Fruit fly (Drosophila melanogaster): Measurements from ENCODE around the gene CG42729.

CG42729 gene

DNA sequence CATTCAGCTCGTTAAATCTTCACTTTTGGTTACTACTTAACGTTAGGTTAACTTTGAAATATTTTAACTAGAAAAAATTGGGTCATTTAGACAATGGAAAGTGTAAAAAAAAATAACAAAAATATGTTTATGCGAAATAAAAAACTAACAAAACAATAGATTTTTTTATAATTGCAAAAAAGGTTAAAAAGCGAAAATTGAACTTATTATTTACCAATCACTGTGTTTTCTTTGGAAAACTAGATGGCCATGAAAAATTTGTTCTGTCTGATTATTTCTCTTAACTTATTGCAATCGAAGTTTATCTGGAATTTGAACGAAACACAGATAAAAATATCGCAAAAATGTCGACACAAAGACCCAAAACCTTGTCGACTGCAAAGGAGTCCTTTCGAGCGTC is 29.4 kb downstream of the CG42729 start, which contains the start of gene CG7276:
TSS of gene CG7276 (plus strand) at position 301 of the 400 bp plus-strand sequence.
- TF ChIP-seq CTCF (optimal IDR thresholded peaks at IDR 0.05) = no peak
- no peak for TF ChIP-seq CG8478 (optimal IDR thresholded peaks at IDR 0.05)

dm6 chr3L:15496274-15496673 is 31.0 kb downstream of the CG42729 start, which contains the start of gene CG13455:
Gene CG13455, plus strand, starts transcription at chr3L:15496574.
- TF ChIP-seq CG8478 (optimal IDR thresholded peaks at IDR 0.05) = no peak
- TF ChIP-seq CTCF (optimal IDR thresholded peaks at IDR 0.05) = no peak

DNA sequence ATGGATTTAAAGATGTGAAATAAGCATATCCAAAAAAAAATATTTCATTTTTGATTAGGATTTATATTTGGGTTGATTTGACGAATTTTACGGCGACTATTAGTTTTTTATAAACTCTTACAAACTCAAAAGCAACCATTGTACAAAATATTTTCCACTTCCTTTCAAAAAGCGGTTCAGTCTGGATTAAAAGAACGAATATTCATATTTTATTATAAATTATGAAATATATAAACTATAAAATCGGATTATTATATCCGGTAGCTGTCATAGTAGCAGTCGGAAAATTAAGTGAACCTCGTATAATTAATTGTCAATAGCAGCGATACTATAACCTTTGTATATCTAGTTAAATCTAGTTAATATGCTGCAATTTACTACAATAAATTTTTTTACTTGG is 31.9 kb downstream of the CG42729 start, which contains the start of gene CG12355:
TSS of gene CG12355 (minus strand) at position 101 of the 400 bp plus-strand sequence.
- TF ChIP-seq CG8478 (optimal IDR thresholded peaks at IDR 0.05) = no peak
- no peak for TF ChIP-seq CTCF (optimal IDR thresholded peaks at IDR 0.05)

- TF ChIP-seq CTCF (optimal IDR thresholded peaks at IDR 0.05) (peak; percentile 54 to 68), CG8478 (optimal IDR thresholded peaks at IDR 0.05) (no peak)
Observed at dm6 chr3L:15494599-15495271, 32.6 kb downstream of the CG42729 start.

DNA sequence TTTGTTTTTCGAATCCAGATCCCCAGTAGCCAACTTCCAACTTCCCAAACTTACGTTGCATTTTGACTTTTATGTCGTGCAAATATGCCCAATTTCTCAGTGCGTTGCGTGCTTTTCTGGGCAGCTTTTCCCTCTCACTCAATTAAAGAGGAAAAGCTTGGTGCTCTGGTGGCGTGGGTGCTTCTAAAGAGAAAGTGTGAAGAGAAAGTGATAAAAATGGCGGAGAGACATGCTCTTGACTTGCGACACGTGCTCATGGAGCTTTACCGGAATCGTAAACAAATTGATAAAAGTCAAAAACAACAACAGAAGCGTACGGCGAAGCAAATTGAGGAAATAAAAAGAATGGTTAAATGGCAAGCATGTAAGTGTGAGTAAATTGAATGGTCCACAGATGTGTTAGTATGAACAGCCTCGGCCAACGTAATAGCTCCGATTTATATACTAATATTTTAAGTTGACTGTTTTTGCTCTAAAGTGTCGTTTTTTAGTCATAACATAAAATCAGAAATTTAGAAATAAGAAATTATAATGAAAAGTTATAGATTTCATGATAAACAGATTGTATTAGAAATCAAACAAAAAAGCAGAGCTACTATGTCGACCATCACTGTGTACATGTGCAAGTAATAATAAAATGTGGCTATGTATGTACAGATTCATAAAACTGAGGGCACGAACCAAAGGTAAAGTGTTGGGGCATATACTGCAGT is 33.3 kb downstream of the CG42729 start:
- TF ChIP-seq CTCF (optimal IDR thresholded peaks at IDR 0.05) = no peak
- TF ChIP-seq CG8478 (optimal IDR thresholded peaks at IDR 0.05) = no peak

DNA sequence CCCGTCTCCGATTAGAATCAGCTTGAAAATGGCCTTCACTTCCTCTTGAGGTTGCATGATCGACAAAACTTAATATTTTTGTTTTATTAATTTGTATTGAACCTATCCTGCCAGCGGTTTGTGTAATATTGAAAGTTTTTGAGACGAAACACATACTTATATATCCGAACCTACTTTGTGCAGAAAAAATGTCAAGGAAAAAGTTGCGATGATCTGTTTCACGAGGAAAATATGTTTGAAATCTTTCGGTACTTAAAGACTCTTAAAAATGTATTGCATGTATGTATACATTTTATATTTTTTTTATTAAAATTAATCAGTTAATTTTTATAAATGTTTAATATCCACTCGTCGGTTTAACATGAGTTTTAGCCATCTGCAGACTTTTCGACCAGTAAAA is 42.0 kb downstream of the CG42729 start, which contains the start of gene Ran-like:
TSS of gene Ran-like (minus strand) at position 101 of the 400 bp plus-strand sequence.
- TF ChIP-seq CG8478 (optimal IDR thresholded peaks at IDR 0.05) (no peak), CTCF (optimal IDR thresholded peaks at IDR 0.05) (no peak)

Measured in S2 (cell line).